Fruit fly (Drosophila melanogaster): ENCODE results near the gene CG17129.

Gene CG17129

DNA sequence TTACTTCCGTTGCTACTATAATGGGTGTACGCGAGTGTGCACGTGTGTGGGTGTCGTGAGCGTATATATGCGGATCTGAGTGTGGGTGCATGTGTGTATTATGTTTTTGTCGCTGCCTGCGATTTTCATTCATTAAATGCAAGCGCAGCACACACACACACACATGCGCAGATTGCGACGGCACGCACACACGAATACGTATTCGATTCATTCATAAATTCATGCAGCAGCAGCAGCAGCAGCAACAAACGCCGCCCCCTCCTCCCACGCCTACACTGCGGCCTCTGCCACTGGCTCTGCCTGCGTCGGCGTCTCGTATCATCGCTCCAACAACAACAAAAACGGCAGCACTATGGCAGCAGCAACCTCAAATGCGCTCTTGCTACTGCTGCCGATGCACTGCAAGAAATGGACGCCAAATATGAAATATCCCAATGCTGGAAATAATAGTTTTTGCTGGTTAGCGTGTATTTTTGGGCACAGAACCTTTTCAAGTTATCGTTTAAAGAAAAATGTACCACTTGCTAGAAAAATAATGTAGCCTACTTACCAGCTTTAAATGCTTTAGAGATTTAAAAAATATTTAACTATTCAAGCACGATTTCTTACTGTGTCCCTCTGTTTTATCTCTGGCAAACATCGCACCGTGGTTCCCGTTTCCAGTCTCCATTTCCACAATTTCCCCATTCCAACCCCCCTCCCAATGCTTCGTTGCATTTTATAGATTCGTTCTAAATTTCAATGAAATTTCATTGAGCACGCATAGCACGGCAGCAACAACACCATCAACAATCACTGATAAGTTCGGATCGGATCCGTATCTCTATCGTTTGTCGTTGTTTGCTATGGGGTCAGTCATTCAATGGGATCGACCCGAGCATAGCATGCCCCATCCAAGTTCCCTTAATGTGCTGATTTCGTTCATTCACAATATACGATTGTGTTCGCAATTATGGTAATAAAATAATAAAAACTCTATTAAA is 46.6 kb downstream of the CG17129 start (continued):
- TF ChIP-seq CG9932 (GFP tag; IDR thresholded peaks at IDR 0.05) (0 out of 2 replicates have a peak, but pooled peaks have one; percentile 23), CG6791 (GFP tag; IDR thresholded peaks at IDR 0.05; ENCODE audit: partially characterized antibody) (no peak), yki (optimal IDR thresholded peaks at IDR 0.05) (no peak), CG11398 (GFP tag; optimal IDR thresholded peaks at IDR 0.05) (peak; percentile 78), CG17186 (GFP tag; optimal IDR thresholded peaks at IDR 0.05) (peak; percentile 54), CG11560 (tag; IDR thresholded peaks at IDR 0.05) (peak; percentile 49; the same call in 1 of the 3 replicates), CG8478 (optimal IDR thresholded peaks at IDR 0.05) (peak; percentile 40), Dref (GFP tag; IDR thresholded peaks at IDR 0.05) (no peak), grn (GFP tag; optimal IDR thresholded peaks at IDR 0.05) (peak; percentile 92), CG10209 (GFP tag; optimal IDR thresholded peaks at IDR 0.05) (peak; percentile 86), CG10366 (GFP tag; IDR thresholded peaks at IDR 0.05) (peak; percentile 82), CG14050 (GFP tag; IDR thresholded peaks at IDR 0.05) (peak; percentile 64; the same call in 2 of the 3 replicates), slou (GFP tag; optimal IDR thresholded peaks at IDR 0.05) (peak; percentile 21), gcm2 (GFP tag; optimal IDR thresholded peaks at IDR 0.05) (peak; percentile 73), tap (tag; optimal IDR thresholded peaks at IDR 0.05) (peak; percentile 51), bigmax (GFP tag; optimal IDR thresholded peaks at IDR 0.05) (no peak), fru (optimal IDR thresholded peaks at IDR 0.05) (no peak), CG12236 (GFP tag; optimal IDR thresholded peaks at IDR 0.05) (peak; percentile 82), peb (GFP tag; IDR thresholded peaks at IDR 0.05) (peak; percentile 84), danr (GFP tag; IDR thresholded peaks at IDR 0.05) (peak; percentile 54; the same call in 1 of the 2 replicates), CG32532 (GFP tag; IDR thresholded peaks at IDR 0.05) (peak; percentile 48; the same call in 1 of the 2 replicates), CG11247 (GFP tag; IDR thresholded peaks at IDR 0.05) (peak; percentile 53; the same call in 1 of the 2 replicates), Xbp1 (GFP tag; optimal IDR thresholded peaks at IDR 0.05) (peak; percentile 91), NK7.1 (GFP tag; optimal IDR thresholded peaks at IDR 0.05) (peak; percentile 75), Deaf1 (tag; optimal IDR thresholded peaks at IDR 0.05) (peak; percentile 29), CG13296 (GFP tag; optimal IDR thresholded peaks at IDR 0.05) (no peak), Scr (GFP tag; IDR thresholded peaks at IDR 0.05; ENCODE audit: partially characterized antibody) (no peak), al (GFP tag; IDR thresholded peaks at IDR 0.05) (no peak), CG31388 (GFP tag; optimal IDR thresholded peaks at IDR 0.05) (peak; percentile 49), croc (GFP tag; conservative IDR thresholded peaks at IDR 0.05) (peak; percentile 88), Dip2 (GFP tag; IDR thresholded peaks at IDR 0.05) (no peak), Lim3 (GFP tag; IDR thresholded peaks at IDR 0.05) (peak; percentile 58; the same call in 1 of the 2 replicates), CG12744 (GFP tag; optimal IDR thresholded peaks at IDR 0.05) (peak; percentile 54), CG31365 (tag; optimal IDR thresholded peaks at IDR 0.05) (peak; percentile 31), h (optimal IDR thresholded peaks at IDR 0.05) (no peak), CG16779 (GFP tag; IDR thresholded peaks at IDR 0.05) (no peak), prd (optimal IDR thresholded peaks at IDR 0.05) (no peak), prd (GFP tag; IDR thresholded peaks at IDR 0.05) (peak; percentile 92), CG8944 (GFP tag; optimal IDR thresholded peaks at IDR 0.05) (peak; percentile 88), CG10462 (GFP tag; optimal IDR thresholded peaks at IDR 0.05) (peak; percentile 78), CG43689 (GFP tag; IDR thresholded peaks at IDR 0.05) (no peak; the same call in 1 of the 2 replicates), ERR (GFP tag; optimal IDR thresholded peaks at IDR 0.05) (peak; percentile 12), Sox102F (GFP tag; optimal IDR thresholded peaks at IDR 0.05) (peak; percentile 94), Taf1 (GFP tag; IDR thresholded peaks at IDR 0.05) (0 out of 2 replicates have a peak, but pooled peaks have one; percentile 24), B-H2 (GFP tag; optimal IDR thresholded peaks at IDR 0.05) (no peak), MESR4 (GFP tag; optimal IDR thresholded peaks at IDR 0.05) (peak; percentile 12), ase (GFP tag; IDR thresholded peaks at IDR 0.05) (peak; percentile 82), Camta (GFP tag; optimal IDR thresholded peaks at IDR 0.05) (peak; percentile 74), zfh1 (GFP tag; IDR thresholded peaks at IDR 0.05) (peak; percentile 93), HLH54F (GFP tag; optimal IDR thresholded peaks at IDR 0.05) (peak; percentile 62), CG5953 (GFP tag; IDR thresholded peaks at IDR 0.05) (peak; percentile 78)
